Worm (Caenorhabditis elegans) whole organism, mixed stage, embryonic: Measurements from ENCODE around the gene srx-64.

Experiments used
- M03D4.4 ChIP-seq: sonication (generic microtip); optimal IDR thresholded peaks from 2 replicates; lab custom pipeline; 2017; ENCODE audit warnings: mild to moderate bottlenecking, missing genetic modification characterization, missing compliant biosample characterization
- bed-3 ChIP-seq: fragments of 200-800 bp; sonication (Bioruptor generic); optimal IDR thresholded peaks from 3 replicates; lab custom pipeline; 2018; ENCODE audit warnings: mild to moderate bottlenecking, missing genetic modification characterization, moderate library complexity, missing compliant biosample characterization
- blmp-1 ChIP-seq: fragments of 150-350 bp; optimal IDR thresholded peaks from 2 replicates; lab custom pipeline; 2014; ENCODE audit warnings: missing biosample characterization, missing genetic modification characterization
- ceh-39 ChIP-seq: fragments of 150-350 bp; optimal IDR thresholded peaks from 2 replicates; lab custom pipeline; 2014; ENCODE audit warnings: missing biosample characterization, missing genetic modification characterization
- ceh-83 ChIP-seq: fragments of 200-800 bp; sonication (Bioruptor generic); optimal IDR thresholded peaks from 2 replicates; lab custom pipeline; 2018; ENCODE audit warnings: mild to moderate bottlenecking, missing genetic modification characterization, missing compliant biosample characterization
- ces-1 ChIP-seq: fragments of 150-350 bp; optimal IDR thresholded peaks from 2 replicates; lab custom pipeline; 2014; ENCODE audit warnings: missing biosample characterization, missing genetic modification reagents, missing genetic modification characterization
- cnd-1 ChIP-seq: fragments of 200-800 bp; sonication (Bioruptor generic); optimal IDR thresholded peaks from 2 replicates; lab custom pipeline; 2018; ENCODE audit warnings: mild to moderate bottlenecking, missing genetic modification characterization, missing compliant biosample characterization
- drap-1 ChIP-seq: fragments of 200-800 bp; sonication (Bioruptor generic); optimal IDR thresholded peaks from 3 replicates; lab custom pipeline; 2018; ENCODE audit warnings: mild to moderate bottlenecking, missing genetic modification characterization, missing compliant biosample characterization
- elt-1 ChIP-seq: sonication (generic microtip); optimal IDR thresholded peaks from 2 replicates; lab custom pipeline; 2017; ENCODE audit warnings: missing genetic modification characterization, mild to moderate bottlenecking, missing compliant biosample characterization, antibody characterized with exemption, moderate library complexity, borderline replicate concordance; ENCODE audit not compliant: insufficient read depth
- elt-3 ChIP-seq: fragments of 150-350 bp; optimal IDR thresholded peaks from 2 replicates; lab custom pipeline; 2014; ENCODE audit warnings: missing biosample characterization, missing genetic modification characterization
- flh-1 ChIP-seq: fragments of 200-800 bp; sonication (Bioruptor generic); optimal IDR thresholded peaks from 2 replicates; lab custom pipeline; 2018; ENCODE audit warnings: mild to moderate bottlenecking, missing genetic modification characterization, moderate library complexity, missing compliant biosample characterization
- ham-2 ChIP-seq: fragments of 200-800 bp; sonication (Bioruptor generic); optimal IDR thresholded peaks from 2 replicates; lab custom pipeline; 2018; ENCODE audit warnings: mild to moderate bottlenecking, missing genetic modification characterization, missing compliant biosample characterization
- hlh-1 ChIP-seq: fragments of 150-350 bp; optimal IDR thresholded peaks from 2 replicates; lab custom pipeline; 2014; ENCODE audit warnings: missing biosample characterization, missing genetic modification reagents, missing genetic modification characterization
- lin-13 ChIP-seq: fragments of 150-350 bp; optimal IDR thresholded peaks from 2 replicates; lab custom pipeline; 2014; ENCODE audit warnings: missing biosample characterization, missing genetic modification characterization
- lin-32 ChIP-seq: fragments of 200-800 bp; sonication (Bioruptor generic); optimal IDR thresholded peaks from 2 replicates; lab custom pipeline; 2018; ENCODE audit warnings: mild to moderate bottlenecking, missing genetic modification characterization, missing compliant biosample characterization
- lsy-2 ChIP-seq: fragments of 150-350 bp; optimal IDR thresholded peaks from 2 replicates; lab custom pipeline; 2014; ENCODE audit warnings: missing biosample characterization, missing genetic modification characterization
- mab-5 ChIP-seq: fragments of 150-350 bp; optimal IDR thresholded peaks from 2 replicates; lab custom pipeline; 2014; ENCODE audit warnings: missing biosample characterization, missing genetic modification characterization
- mep-1 ChIP-seq: fragments of 150-350 bp; optimal IDR thresholded peaks from 2 replicates; lab custom pipeline; 2017; ENCODE audit warnings: missing biosample characterization, missing genetic modification reagents, missing genetic modification characterization, inconsistent platforms
- nhr-12 ChIP-seq: fragments of 150-350 bp; optimal IDR thresholded peaks from 2 replicates; lab custom pipeline; 2014; ENCODE audit warnings: missing biosample characterization, missing genetic modification characterization
- nhr-2 ChIP-seq: fragments of 150-350 bp; optimal IDR thresholded peaks from 2 replicates; lab custom pipeline; 2014; ENCODE audit warnings: missing biosample characterization, missing genetic modification characterization
- nhr-237 ChIP-seq: fragments of 150-350 bp; optimal IDR thresholded peaks from 2 replicates; lab custom pipeline; 2014; ENCODE audit warnings: missing biosample characterization, missing genetic modification characterization
- nhr-28 ChIP-seq: fragments of 150-350 bp; optimal IDR thresholded peaks from 2 replicates; lab custom pipeline; 2014; ENCODE audit warnings: missing biosample characterization, missing genetic modification characterization
- nhr-76 ChIP-seq: sonication (generic microtip); optimal IDR thresholded peaks from 2 replicates; lab custom pipeline; 2017; ENCODE audit warnings: missing biosample characterization, missing genetic modification characterization
- pha-4 ChIP-seq: fragments of 150-350 bp; optimal IDR thresholded peaks from 2 replicates; lab custom pipeline; 2018; ENCODE audit warnings: missing biosample characterization, missing genetic modification reagents, missing genetic modification characterization
- sptf-1 ChIP-seq: sonication (generic microtip); optimal IDR thresholded peaks from 2 replicates; lab custom pipeline; 2017; ENCODE audit warnings: mild to moderate bottlenecking, missing genetic modification characterization, moderate library complexity, missing compliant biosample characterization
- tbx-8 ChIP-seq: fragments of 200-800 bp; sonication (Bioruptor generic); optimal IDR thresholded peaks from 2 replicates; lab custom pipeline; 2018; ENCODE audit warnings: mild to moderate bottlenecking, missing genetic modification characterization, moderate library complexity, missing compliant biosample characterization
- unc-120 ChIP-seq: sonication (generic microtip); optimal IDR thresholded peaks from 2 replicates; lab custom pipeline; 2017; ENCODE audit warnings: missing genetic modification characterization, missing compliant biosample characterization; ENCODE audit not compliant: poor library complexity, severe bottlenecking
- unc-39 ChIP-seq: fragments of 150-350 bp; optimal IDR thresholded peaks from 2 replicates; lab custom pipeline; 2014; ENCODE audit warnings: missing biosample characterization, missing genetic modification characterization
- unc-62 ChIP-seq: fragments of 150-350 bp; optimal IDR thresholded peaks from 2 replicates; lab custom pipeline; 2014; ENCODE audit warnings: missing biosample characterization, missing genetic modification reagents, missing genetic modification characterization
- zip-8 ChIP-seq: fragments of 150-350 bp; optimal IDR thresholded peaks from 2 replicates; lab custom pipeline; 2014; ENCODE audit warnings: missing biosample characterization, missing genetic modification characterization
- ztf-11 ChIP-seq: fragments of 150-350 bp; optimal IDR thresholded peaks from 2 replicates; lab custom pipeline; 2014; ENCODE audit warnings: missing biosample characterization, missing genetic modification characterization

Gene srx-64

ce11 chrV:3970410-3970809 is 41.2 kb downstream of the srx-64 start, which contains the start of gene cyp-34A9:
TSS of gene cyp-34A9 (minus strand) at chrV:3970540.
- TF ChIP-seq lsy-2 (tag; lab: Kevin White, UChicago) (no peak), tbx-8 (GFP tag; lab: Kevin White, UChicago) (no peak), cnd-1 (tag; lab: Kevin White, UChicago) (no peak), ceh-83 (GFP tag; lab: Kevin White, UChicago) (no peak), ceh-39 (tag; lab: Kevin White, UChicago) (no peak), nhr-28 (no peak), lin-32 (no peak), nhr-12 (tag; lab: Kevin White, UChicago) (no peak), ztf-11 (no peak), sptf-1 (tag; lab: Kevin White, UChicago) (no peak), ham-2 (GFP tag; lab: Kevin White, UChicago) (no peak), ces-1 (GFP tag; lab: Kevin White, UChicago) (no peak), flh-1 (GFP tag; lab: Kevin White, UChicago) (no peak), lin-13 (tag; lab: Kevin White, UChicago) (no peak)

- TF ChIP-seq cnd-1 (tag; lab: Kevin White, UChicago) (no peak), ztf-11 (no peak), nhr-2 (tag; lab: Kevin White, UChicago) (no peak), unc-62 (GFP tag; lab: Kevin White, UChicago) (no peak)
- TF ChIP-seq, all 35 proteins: peak for 0
These were observed 43.6 kb downstream of the srx-64 start, which contains the start of gene cyp-34A10 for ce11 chrV:3972846-3973245. TSS of gene cyp-34A10 (minus strand) at chrV:3972991.

ce11 chrV:3974361-3974760 is 45.2 kb downstream of the srx-64 start, which contains the start of gene str-82:
TSS of gene str-82 (plus strand) at chrV:3974661.
- TF ChIP-seq flh-1 (GFP tag; lab: Kevin White, UChicago) (no peak), ham-2 (GFP tag; lab: Kevin White, UChicago) (no peak), blmp-1 (tag; lab: Kevin White, UChicago) (no peak), unc-120 (no peak), hlh-1 (tag; lab: Kevin White, UChicago) (no peak), nhr-28 (no peak), elt-1 (tag; lab: Kevin White, UChicago) (no peak), nhr-237 (tag; lab: Kevin White, UChicago) (no peak), drap-1 (no peak), cnd-1 (tag; lab: Kevin White, UChicago) (no peak), bed-3 (GFP tag; lab: Kevin White, UChicago) (no peak), M03D4.4 (tag; lab: Kevin White, UChicago) (no peak), unc-39 (tag; lab: Kevin White, UChicago) (no peak), nhr-2 (tag; lab: Kevin White, UChicago) (no peak), ces-1 (GFP tag; lab: Kevin White, UChicago) (no peak)

- TF ChIP-seq elt-1 (tag; lab: Kevin White, UChicago) (no peak), lin-13 (tag; lab: Kevin White, UChicago) (no peak), drap-1 (no peak), sptf-1 (tag; lab: Kevin White, UChicago) (no peak), nhr-237 (tag; lab: Kevin White, UChicago) (no peak)
- TF ChIP-seq, all 35 proteins: peak for 0
These were observed 47.8 kb downstream of the srx-64 start, which contains the start of gene str-83 for ce11 chrV:3976964-3977363. TSS of gene str-83 (plus strand) at chrV:3977264.

ce11 chrV:3979053-3979452 is 49.9 kb downstream of the srx-64 start, which contains the start of gene nlp-34:
TSS of gene nlp-34 (minus strand) at chrV:3979134.
- no peak for TF ChIP-seq ztf-11
- TF ChIP-seq ceh-83 (GFP tag; lab: Kevin White, UChicago) = no peak
- no peak for TF ChIP-seq M03D4.4 (tag; lab: Kevin White, UChicago)
- TF ChIP-seq ham-2 (GFP tag; lab: Kevin White, UChicago) = no peak
- TF ChIP-seq drap-1 = no peak
- no peak for TF ChIP-seq pha-4 (tag; lab: Kevin White, UChicago)
- no peak for TF ChIP-seq blmp-1 (tag; lab: Kevin White, UChicago)
- TF ChIP-seq nhr-2 (tag; lab: Kevin White, UChicago) = no peak
- TF ChIP-seq unc-120 = no peak
- TF ChIP-seq mab-5 (tag; lab: Kevin White, UChicago) = no peak
- no peak for TF ChIP-seq lin-32
- no peak for TF ChIP-seq mep-1 (tag; lab: Kevin White, UChicago)
- no peak for TF ChIP-seq nhr-12 (tag; lab: Kevin White, UChicago)
- no peak for TF ChIP-seq nhr-237 (tag; lab: Kevin White, UChicago)
- TF ChIP-seq nhr-76 (tag; lab: Kevin White, UChicago) = no peak
- no peak for TF ChIP-seq elt-3 (tag; lab: Kevin White, UChicago)
- TF ChIP-seq zip-8 (tag; lab: Kevin White, UChicago) = no peak
- no peak for TF ChIP-seq flh-1 (GFP tag; lab: Kevin White, UChicago)
